Worm (Caenorhabditis elegans) whole organism, L4 larva: ENCODE results near the gene lin-52.

Experiments
- madf-5 ChIP-seq, 2 experiments: fragments of 200-800 bp; sonication (Bioruptor generic); IDR thresholded peaks; 2 replicates each; pipeline ENCODE4 v1.3.6; 2022; ENCODE audit warnings: missing compliant biosample characterization in 2 of 2, missing genetic modification characterization in 2 of 2
- zip-2 ChIP-seq: fragments of 150-350 bp; optimal IDR thresholded peaks from 2 replicates; lab custom pipeline; 2014; ENCODE audit warnings: missing biosample characterization, missing genetic modification characterization

ce11 chrIII:9867780-9868503 is 43.4 kb upstream of the lin-52 start, which contains the start of gene dhhc-4:
- TF ChIP-seq madf-5 (GFP tag; IDR thresholded peaks at IDR 0.05; lab: Robert Waterston, UW) (no peak; a peak in 1 of 4 replicates), zip-2 (tag; lab: Kevin White, UChicago) (no peak)
